Worm (Caenorhabditis elegans) whole organism, early embryonic: ENCODE measurements around the gene K09F6.9.

ENCODE experiments used
- B0310.2 ChIP-seq: sonication (generic microtip); optimal IDR thresholded peaks from 2 replicates; lab custom pipeline; 2016; ENCODE audit warnings: mild to moderate bottlenecking, missing genetic modification characterization, missing compliant biosample characterization
- F13C5.2 ChIP-seq: sonication (generic microtip); optimal IDR thresholded peaks from 2 replicates; lab custom pipeline; 2017; ENCODE audit warnings: mild to moderate bottlenecking, missing genetic modification characterization, inconsistent platforms, missing compliant biosample characterization
- aly-1 ChIP-seq: sonication (generic microtip); optimal IDR thresholded peaks from 2 replicates; lab custom pipeline; 2016; ENCODE audit warnings: missing genetic modification characterization, missing compliant biosample characterization
- ama-1 ChIP-seq: fragments of 150-350 bp; optimal IDR thresholded peaks from 2 replicates; lab custom pipeline; 2014
- ceh-13 ChIP-seq: fragments of 200-800 bp; sonication (Bioruptor generic); optimal IDR thresholded peaks from 2 replicates; lab custom pipeline; 2018; ENCODE audit warnings: mild to moderate bottlenecking, missing genetic modification characterization, missing compliant biosample characterization
- ceh-36 ChIP-seq: sonication (generic microtip); optimal IDR thresholded peaks from 2 replicates; lab custom pipeline; 2016; ENCODE audit warnings: missing genetic modification characterization, inconsistent platforms, missing compliant biosample characterization
- ets-7 ChIP-seq: sonication (generic microtip); optimal IDR thresholded peaks from 2 replicates; lab custom pipeline; 2016; ENCODE audit warnings: missing genotype, missing genetic modification characterization, missing compliant biosample characterization
- flt-1 ChIP-seq: fragments of 200-800 bp; sonication (Bioruptor generic); IDR thresholded peaks from 2 replicates; pipeline ENCODE4 v1.3.6; 2022; ENCODE audit warnings: missing genetic modification characterization, missing compliant biosample characterization
- hmbx-1 ChIP-seq: sonication (generic microtip); optimal IDR thresholded peaks from 2 replicates; lab custom pipeline; 2016; ENCODE audit warnings: mild to moderate bottlenecking, missing genetic modification characterization, missing compliant biosample characterization
- hmg-4 ChIP-seq: fragments of 200-800 bp; sonication (Bioruptor generic); optimal IDR thresholded peaks from 2 replicates; lab custom pipeline; 2018; ENCODE audit warnings: mild to moderate bottlenecking, missing genetic modification characterization, missing compliant biosample characterization
- hnd-1 ChIP-seq: sonication (generic microtip); optimal IDR thresholded peaks from 2 replicates; lab custom pipeline; 2016; ENCODE audit warnings: missing genetic modification characterization, missing compliant biosample characterization
- pes-1 ChIP-seq: fragments of 200-800 bp; sonication (Bioruptor generic); IDR thresholded peaks from 2 replicates; pipeline ENCODE4 v1.3.6; 2022; ENCODE audit warnings: missing genetic modification reagents, missing genetic modification characterization, missing compliant biosample characterization
- scrt-1 ChIP-seq: fragments of 200-800 bp; sonication (Bioruptor generic); IDR thresholded peaks from 2 replicates; pipeline ENCODE4 v1.3.6; 2022; ENCODE audit warnings: missing genetic modification characterization, missing compliant biosample characterization
- sea-1 ChIP-seq: fragments of 200-800 bp; sonication (Bioruptor generic); conservative IDR thresholded peaks from 2 replicates; pipeline ENCODE4 v1.3.6; 2022; ENCODE audit warnings: missing genetic modification characterization, missing compliant biosample characterization
- tbx-11 ChIP-seq: fragments of 200-800 bp; sonication (Bioruptor generic); IDR thresholded peaks from 2 replicates; pipeline ENCODE4 v1.3.6; 2022; ENCODE audit warnings: missing genetic modification characterization, missing compliant biosample characterization
- tbx-37 ChIP-seq: fragments of 200-800 bp; sonication (Bioruptor generic); conservative IDR thresholded peaks from 2 replicates; pipeline ENCODE4 v1.3.6; 2022; ENCODE audit warnings: missing genetic modification reagents, missing genetic modification characterization, missing compliant biosample characterization
- tra-4 ChIP-seq: sonication (generic microtip); optimal IDR thresholded peaks from 2 replicates; lab custom pipeline; 2017; ENCODE audit warnings: missing genetic modification characterization, missing compliant biosample characterization

Gene K09F6.9

ce11 chrII:2292549-2292948 lies 10.1 kb upstream of the K09F6.9 start:
- no peak for TF ChIP-seq flt-1
- TF ChIP-seq ceh-13 (GFP tag; lab: Kevin White, UChicago) = no peak
- TF ChIP-seq sea-1 (GFP tag; lab: Robert Waterston, UW) = no peak
- TF ChIP-seq tra-4 (tag; lab: Kevin White, UChicago) = no peak
- no peak for TF ChIP-seq pes-1 (GFP tag; lab: Robert Waterston, UW)
- TF ChIP-seq B0310.2 = no peak
- no peak for TF ChIP-seq tbx-37 (GFP tag; lab: Robert Waterston, UW)
- no peak for TF ChIP-seq aly-1 (tag; lab: Kevin White, UChicago)
- no peak for TF ChIP-seq hmg-4 (GFP tag; lab: Kevin White, UChicago)
- no peak for TF ChIP-seq ets-7
- no peak for TF ChIP-seq ceh-36 (tag; lab: Kevin White, UChicago)
- TF ChIP-seq hmbx-1 (tag; lab: Kevin White, UChicago) = no peak
- no peak for TF ChIP-seq F13C5.2
- no peak for TF ChIP-seq hnd-1 (tag; lab: Kevin White, UChicago)
- no peak for TF ChIP-seq scrt-1
- no peak for TF ChIP-seq ama-1 (lab: Kevin White, UChicago)

- TF ChIP-seq ets-7 (no peak), ceh-36 (tag; lab: Kevin White, UChicago) (no peak), ceh-13 (GFP tag; lab: Kevin White, UChicago) (no peak), tra-4 (tag; lab: Kevin White, UChicago) (no peak), hmg-4 (GFP tag; lab: Kevin White, UChicago) (no peak), aly-1 (tag; lab: Kevin White, UChicago) (no peak)
Measured at ce11 chrII:2292027-2292426, 9.5 kb upstream of the K09F6.9 start, which contains the start of gene K09F6.7. Gene K09F6.7, minus strand, starts transcription at chrII:2292127.

ce11 chrII:2289441-2289840 lies 6.9 kb upstream of the K09F6.9 start:
- TF ChIP-seq hmbx-1 (tag; lab: Kevin White, UChicago) (no peak), tra-4 (tag; lab: Kevin White, UChicago) (no peak), ceh-13 (GFP tag; lab: Kevin White, UChicago) (no peak), ceh-36 (tag; lab: Kevin White, UChicago) (no peak), F13C5.2 (no peak), B0310.2 (no peak), aly-1 (tag; lab: Kevin White, UChicago) (no peak)

- TF ChIP-seq scrt-1 = no peak
- no peak for TF ChIP-seq hmg-4 (GFP tag; lab: Kevin White, UChicago)
- no peak for TF ChIP-seq F13C5.2
- TF ChIP-seq hnd-1 (tag; lab: Kevin White, UChicago) = no peak
- no peak for TF ChIP-seq pes-1 (GFP tag; lab: Robert Waterston, UW)
- no peak for TF ChIP-seq B0310.2
- TF ChIP-seq hmbx-1 (tag; lab: Kevin White, UChicago) = no peak
- no peak for TF ChIP-seq sea-1 (GFP tag; lab: Robert Waterston, UW)
- TF ChIP-seq flt-1 = no peak
- no peak for TF ChIP-seq tbx-37 (GFP tag; lab: Robert Waterston, UW)
- TF ChIP-seq tbx-11 = no peak
Measured at ce11 chrII:2288798-2289197, 6.3 kb upstream of the K09F6.9 start, which contains the start of the genes K09F6.10 and K09F6.13. Gene K09F6.10, minus strand, starts transcription at chrII:2288883. Gene K09F6.13, plus strand, starts transcription at chrII:2289114.

ce11 chrII:2284703-2285102 lies 2.2 kb upstream of the K09F6.9 start:
- TF ChIP-seq sea-1 (GFP tag; lab: Robert Waterston, UW) (no peak), pes-1 (GFP tag; lab: Robert Waterston, UW) (no peak), tra-4 (tag; lab: Kevin White, UChicago) (no peak), tbx-11 (no peak), scrt-1 (no peak)

- no peak for TF ChIP-seq pes-1 (GFP tag; lab: Robert Waterston, UW)
- TF ChIP-seq aly-1 (tag; lab: Kevin White, UChicago) = no peak
- no peak for TF ChIP-seq B0310.2
- no peak for TF ChIP-seq scrt-1
- no peak for TF ChIP-seq sea-1 (GFP tag; lab: Robert Waterston, UW)
- no peak for TF ChIP-seq ets-7
- no peak for TF ChIP-seq tra-4 (tag; lab: Kevin White, UChicago)
- no peak for TF ChIP-seq ama-1 (lab: Kevin White, UChicago)
- TF ChIP-seq tbx-11 = no peak
- TF ChIP-seq hmg-4 (GFP tag; lab: Kevin White, UChicago) = no peak
Measured at ce11 chrII:2279839-2280238, 2.7 kb downstream of the K09F6.9 start, which contains the start of gene K09F6.11. Gene K09F6.11, plus strand, starts transcription at chrII:2280139.

ce11 chrII:2279263-2279662 lies 3.2 kb downstream of the K09F6.9 start, which contains the start of gene K09F6.6:
Gene K09F6.6, minus strand, starts transcription at chrII:2279305.
- TF ChIP-seq tbx-37 (GFP tag; lab: Robert Waterston, UW) = no peak
- no peak for TF ChIP-seq F13C5.2
- no peak for TF ChIP-seq hnd-1 (tag; lab: Kevin White, UChicago)
- TF ChIP-seq scrt-1 = no peak
- no peak for TF ChIP-seq ama-1 (lab: Kevin White, UChicago)
- no peak for TF ChIP-seq tbx-11
- no peak for TF ChIP-seq flt-1
- no peak for TF ChIP-seq hmbx-1 (tag; lab: Kevin White, UChicago)
- TF ChIP-seq B0310.2 = no peak
- no peak for TF ChIP-seq ceh-13 (GFP tag; lab: Kevin White, UChicago)
- no peak for TF ChIP-seq aly-1 (tag; lab: Kevin White, UChicago)
- no peak for TF ChIP-seq sea-1 (GFP tag; lab: Robert Waterston, UW)
- TF ChIP-seq hmg-4 (GFP tag; lab: Kevin White, UChicago) = no peak
- TF ChIP-seq tra-4 (tag; lab: Kevin White, UChicago) = no peak
- TF ChIP-seq ets-7 = no peak
- no peak for TF ChIP-seq ceh-36 (tag; lab: Kevin White, UChicago)

- TF ChIP-seq hmbx-1 (tag; lab: Kevin White, UChicago) (no peak), flt-1 (no peak), pes-1 (GFP tag; lab: Robert Waterston, UW) (no peak), scrt-1 (no peak), ets-7 (no peak), hnd-1 (tag; lab: Kevin White, UChicago) (no peak), ceh-36 (tag; lab: Kevin White, UChicago) (no peak), ama-1 (lab: Kevin White, UChicago) (no peak), ceh-13 (GFP tag; lab: Kevin White, UChicago) (no peak), tbx-11 (no peak), tra-4 (tag; lab: Kevin White, UChicago) (no peak), tbx-37 (GFP tag; lab: Robert Waterston, UW) (no peak), B0310.2 (no peak), hmg-4 (GFP tag; lab: Kevin White, UChicago) (no peak), F13C5.2 (no peak), sea-1 (GFP tag; lab: Robert Waterston, UW) (no peak)
Measured at ce11 chrII:2277418-2277817, 5.1 kb downstream of the K09F6.9 start, which contains the start of gene K09F6.15. Gene K09F6.15, minus strand, starts transcription at chrII:2277518.
